Worm (Caenorhabditis elegans) whole organism, L2 larva: Measurements from ENCODE around the gene nhr-268.

ENCODE experiments used
- C34F6.9 ChIP-seq: fragments of 150-350 bp; optimal IDR thresholded peaks from 2 replicates; lab custom pipeline; 2014; ENCODE audit warnings: missing biosample characterization, missing genetic modification characterization
- F13H6.1 ChIP-seq: sonication (generic microtip); optimal IDR thresholded peaks from 2 replicates; lab custom pipeline; 2016; ENCODE audit warnings: missing genetic modification characterization, missing compliant biosample characterization
- R02D3.7 ChIP-seq: fragments of 150-350 bp; optimal IDR thresholded peaks from 2 replicates; lab custom pipeline; 2014; ENCODE audit warnings: missing biosample characterization, missing genetic modification characterization
- ZK546.5 ChIP-seq: sonication (generic microtip); optimal IDR thresholded peaks from 2 replicates; lab custom pipeline; 2017; ENCODE audit warnings: missing biosample characterization, missing genetic modification characterization
- alr-1 ChIP-seq: fragments of 150-350 bp; optimal IDR thresholded peaks from 2 replicates; lab custom pipeline; 2014; ENCODE audit warnings: missing biosample characterization, missing genetic modification characterization
- aly-2 ChIP-seq: fragments of 150-350 bp; optimal IDR thresholded peaks from 2 replicates; lab custom pipeline; 2014; ENCODE audit warnings: missing biosample characterization, missing genetic modification characterization
- ama-1 ChIP-seq: fragments of 150-350 bp; optimal IDR thresholded peaks from 2 replicates; lab custom pipeline; 2018; ENCODE audit warnings: inconsistent platforms
- blmp-1 ChIP-seq: sonication (generic microtip); optimal IDR thresholded peaks from 2 replicates; lab custom pipeline; 2017; ENCODE audit warnings: missing genetic modification characterization, mild to moderate bottlenecking, missing compliant biosample characterization, antibody characterized with exemption, moderate library complexity; ENCODE audit not compliant: insufficient read depth
- ceh-16 ChIP-seq: fragments of 150-350 bp; optimal IDR thresholded peaks from 2 replicates; lab custom pipeline; 2014; ENCODE audit warnings: missing biosample characterization, missing genetic modification characterization
- ceh-82 ChIP-seq: fragments of 150-350 bp; optimal IDR thresholded peaks from 2 replicates; lab custom pipeline; 2014; ENCODE audit warnings: missing biosample characterization, missing genetic modification characterization
- crh-2 ChIP-seq: sonication (generic microtip); optimal IDR thresholded peaks from 2 replicates; lab custom pipeline; 2017; ENCODE audit warnings: missing biosample characterization, missing genetic modification characterization
- dmd-4 ChIP-seq: sonication (generic microtip); optimal IDR thresholded peaks from 2 replicates; lab custom pipeline; 2017; ENCODE audit warnings: missing biosample characterization, missing genetic modification characterization
- egl-27 ChIP-seq: sonication (generic microtip); optimal IDR thresholded peaks from 3 replicates; lab custom pipeline; 2017; ENCODE audit warnings: missing biosample characterization, missing genetic modification reagents, missing genetic modification characterization
- elt-1 ChIP-seq: fragments of 150-350 bp; optimal IDR thresholded peaks from 2 replicates; lab custom pipeline; 2014; ENCODE audit warnings: missing biosample characterization, missing genetic modification characterization
- fos-1 ChIP-seq: fragments of 150-350 bp; optimal IDR thresholded peaks from 2 replicates; lab custom pipeline; 2014; ENCODE audit warnings: missing biosample characterization, missing genetic modification characterization
- lin-11 ChIP-seq: fragments of 150-350 bp; sonication (generic microtip); optimal IDR thresholded peaks from 2 replicates; lab custom pipeline; 2014; ENCODE audit warnings: missing biosample characterization, missing genetic modification characterization, inconsistent platforms, mixed read lengths
- lin-39 ChIP-seq: fragments of 150-350 bp; optimal IDR thresholded peaks from 2 replicates; lab custom pipeline; 2014; ENCODE audit warnings: missing biosample characterization, missing genetic modification reagents, missing genetic modification characterization
- mdl-1 ChIP-seq, 2 experiments: fragments of 150-350 bp in 1 of 2; sonication (generic microtip) in 1 of 2; optimal IDR thresholded peaks; 2 replicates each; lab custom pipeline; 2017; ENCODE audit warnings: missing biosample characterization in 2 of 2, missing genetic modification characterization in 2 of 2
- nhr-10 ChIP-seq: sonication (generic microtip); optimal IDR thresholded peaks from 2 replicates; lab custom pipeline; 2017; ENCODE audit warnings: missing biosample characterization, missing genetic modification characterization
- nhr-11 ChIP-seq: fragments of 150-350 bp; optimal IDR thresholded peaks from 2 replicates; lab custom pipeline; 2014; ENCODE audit warnings: missing biosample characterization, missing genetic modification characterization
- nhr-129 ChIP-seq: fragments of 150-350 bp; optimal IDR thresholded peaks from 2 replicates; lab custom pipeline; 2014; ENCODE audit warnings: missing biosample characterization, missing genetic modification characterization
- nhr-21 ChIP-seq: fragments of 150-350 bp; optimal IDR thresholded peaks from 2 replicates; lab custom pipeline; 2014; ENCODE audit warnings: missing biosample characterization, missing genetic modification characterization
- nhr-237 ChIP-seq: fragments of 150-350 bp; optimal IDR thresholded peaks from 2 replicates; lab custom pipeline; 2014; ENCODE audit warnings: missing biosample characterization, missing genetic modification characterization
- nhr-25 ChIP-seq: fragments of 150-350 bp; sonication (generic microtip); optimal IDR thresholded peaks from 3 replicates; lab custom pipeline; 2014; ENCODE audit warnings: missing biosample characterization, missing genetic modification characterization
- nhr-6 ChIP-seq: fragments of 150-350 bp; optimal IDR thresholded peaks from 2 replicates; lab custom pipeline; 2014; ENCODE audit warnings: missing biosample characterization, missing genetic modification characterization
- nhr-77 ChIP-seq: fragments of 150-350 bp; optimal IDR thresholded peaks from 2 replicates; lab custom pipeline; 2014; ENCODE audit warnings: missing biosample characterization, missing genetic modification characterization
- peb-1 ChIP-seq: fragments of 150-350 bp; optimal IDR thresholded peaks from 2 replicates; lab custom pipeline; 2014; ENCODE audit warnings: missing biosample characterization, missing genetic modification characterization
- sem-4 ChIP-seq: fragments of 150-350 bp; optimal IDR thresholded peaks from 2 replicates; lab custom pipeline; 2014; ENCODE audit warnings: missing biosample characterization, missing genetic modification reagents, missing genetic modification characterization
- sma-3 ChIP-seq: sonication (generic microtip); optimal IDR thresholded peaks from 2 replicates; lab custom pipeline; 2016; ENCODE audit warnings: missing genetic modification reagents, missing genetic modification characterization, missing compliant biosample characterization
- sma-9 ChIP-seq, 2 experiments: fragments of 150-350 bp in 1 of 2; sonication (generic microtip) in 1 of 2; optimal IDR thresholded peaks; 2 replicates each; lab custom pipeline; 2014 to 2016; ENCODE audit warnings: missing genetic modification characterization in 2 of 2, mild to moderate bottlenecking in 1 of 2, missing biosample characterization in 1 of 2, missing compliant biosample characterization in 1 of 2, missing genetic modification reagents in 1 of 2, moderate library complexity in 1 of 2
- snpc-4 ChIP-seq: fragments of 150-350 bp; optimal IDR thresholded peaks from 2 replicates; lab custom pipeline; 2014; ENCODE audit warnings: missing biosample characterization, missing genetic modification characterization
- unc-39 ChIP-seq: fragments of 150-350 bp; optimal IDR thresholded peaks from 2 replicates; lab custom pipeline; 2014; ENCODE audit warnings: missing biosample characterization, missing genetic modification characterization
- zag-1 ChIP-seq: fragments of 150-350 bp; optimal IDR thresholded peaks from 2 replicates; lab custom pipeline; 2014; ENCODE audit warnings: missing biosample characterization, missing genetic modification characterization
- ztf-1 ChIP-seq: fragments of 200-800 bp; sonication (Bioruptor generic); conservative IDR thresholded peaks from 2 replicates; pipeline ENCODE4 v1.3.6; 2022; ENCODE audit warnings: missing genetic modification characterization, missing compliant biosample characterization
- ztf-4 ChIP-seq: fragments of 150-350 bp; optimal IDR thresholded peaks from 2 replicates; lab custom pipeline; 2014; ENCODE audit warnings: missing biosample characterization, missing genetic modification characterization

The nhr-268 gene

DNA sequence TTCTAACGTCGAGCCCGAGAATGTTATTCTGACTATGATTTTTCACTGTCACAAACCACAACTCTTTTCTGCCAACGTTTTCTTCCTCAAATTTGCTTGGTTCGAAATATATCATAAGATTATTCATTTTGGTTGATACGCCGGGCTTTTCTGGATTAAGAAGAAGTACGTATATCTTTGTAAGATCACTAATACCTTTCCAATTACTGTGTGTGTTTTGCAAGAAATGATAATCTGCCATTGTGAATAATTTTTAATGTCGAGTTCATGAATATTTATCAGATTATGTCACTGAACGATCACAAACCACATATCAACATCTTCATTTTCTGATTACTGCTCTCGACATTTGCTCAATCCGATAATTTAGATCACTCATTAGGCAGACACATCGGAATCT lies 4.5 kb upstream of the nhr-268 start, which contains the start of gene nhr-196:
Gene nhr-196 (plus strand): TSS at position 118 of the 400 bp plus-strand sequence.
- no peak for TF ChIP-seq F13H6.1

DNA sequence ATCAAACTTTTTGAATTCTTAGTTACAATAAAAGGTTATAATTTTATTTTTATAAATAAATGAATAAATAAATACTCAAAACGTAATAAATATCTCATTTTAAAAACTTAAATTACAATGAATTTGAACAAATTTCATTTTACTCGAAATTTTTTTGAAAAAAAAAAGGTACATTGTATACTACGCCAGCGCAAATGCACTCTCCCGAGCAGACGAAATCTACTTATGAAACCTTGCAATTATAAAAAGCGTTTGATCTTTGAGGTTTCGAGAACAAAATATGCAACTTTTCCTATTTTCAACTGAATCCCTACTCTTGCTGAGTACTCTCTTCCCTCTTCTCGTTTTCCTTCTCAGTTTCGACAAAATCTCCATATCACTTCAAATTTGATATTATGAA lies 2.4 kb upstream of the nhr-268 start, which contains the start of gene nhr-197:
Gene nhr-197 (plus strand): TSS at position 301 of the 400 bp plus-strand sequence.
- TF ChIP-seq ztf-1 (GFP tag; lab: Robert Waterston, UW) = no peak

DNA sequence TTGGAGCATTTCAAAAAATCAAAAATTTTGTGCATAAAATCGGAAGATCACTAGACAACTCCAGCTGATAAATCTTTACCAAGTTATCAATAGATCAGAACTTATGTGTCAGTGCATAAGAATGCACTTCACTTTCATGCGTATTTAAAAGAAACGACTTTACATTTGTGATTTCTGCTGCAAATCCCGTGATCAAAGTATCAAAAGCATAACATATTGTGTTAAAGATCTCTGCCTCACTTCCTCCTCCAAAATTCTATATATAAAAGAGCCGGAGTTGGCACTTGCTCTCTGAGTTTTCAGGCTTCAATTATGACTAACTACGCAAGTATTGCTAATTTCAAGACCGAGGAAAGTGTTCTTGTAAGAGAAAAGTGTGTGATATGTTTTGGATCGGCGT lies 3.6 kb downstream of the nhr-268 start, which contains the start of gene nhr-198:
Gene nhr-198 (plus strand): TSS at position 313 of the 400 bp plus-strand sequence.
- TF ChIP-seq nhr-77 (tag; lab: Kevin White, UChicago) (no peak), ceh-82 (no peak), ama-1 (lab: Kevin White, UChicago) (no peak), sem-4 (tag; lab: Kevin White, UChicago) (no peak), egl-27 (tag; lab: Kevin White, UChicago) (no peak), blmp-1 (tag; lab: Kevin White, UChicago) (no peak), elt-1 (tag; lab: Kevin White, UChicago) (no peak), ZK546.5 (no peak), nhr-6 (tag; lab: Kevin White, UChicago) (no peak), unc-39 (no peak)

DNA sequence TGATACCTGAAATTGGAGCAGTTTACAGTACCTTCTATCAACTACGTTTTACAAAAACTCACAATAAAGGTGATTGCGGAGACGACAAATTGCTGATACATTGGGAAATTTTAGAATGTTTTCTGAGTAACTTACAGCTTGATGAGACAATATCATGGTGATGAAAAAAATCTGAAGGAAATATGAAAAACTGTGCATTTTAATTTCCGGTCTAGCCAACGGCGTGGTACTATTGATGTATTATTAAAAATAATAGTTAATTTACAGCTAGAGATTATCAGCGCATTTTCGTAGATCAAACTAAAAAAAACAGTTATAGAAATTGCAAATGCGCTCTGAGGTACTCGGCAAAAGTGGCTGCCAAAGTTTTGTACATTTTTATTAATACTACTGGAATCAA lies 8.0 kb downstream of the nhr-268 start, which contains the start of gene srx-29:
Gene srx-29 (minus strand): TSS at position 101 of the 400 bp plus-strand sequence.
- TF ChIP-seq nhr-10 (tag; lab: Kevin White, UChicago) = no peak
- no peak for TF ChIP-seq elt-1 (tag; lab: Kevin White, UChicago)
- TF ChIP-seq sem-4 (tag; lab: Kevin White, UChicago) = no peak
- no peak for TF ChIP-seq F13H6.1
- TF ChIP-seq nhr-77 (tag; lab: Kevin White, UChicago) = no peak
- TF ChIP-seq mdl-1 (tag; optimal IDR thresholded peaks at IDR 0.05; lab: Kevin White, UChicago) = no peak
- TF ChIP-seq fos-1 (tag; lab: Kevin White, UChicago) = no peak

DNA sequence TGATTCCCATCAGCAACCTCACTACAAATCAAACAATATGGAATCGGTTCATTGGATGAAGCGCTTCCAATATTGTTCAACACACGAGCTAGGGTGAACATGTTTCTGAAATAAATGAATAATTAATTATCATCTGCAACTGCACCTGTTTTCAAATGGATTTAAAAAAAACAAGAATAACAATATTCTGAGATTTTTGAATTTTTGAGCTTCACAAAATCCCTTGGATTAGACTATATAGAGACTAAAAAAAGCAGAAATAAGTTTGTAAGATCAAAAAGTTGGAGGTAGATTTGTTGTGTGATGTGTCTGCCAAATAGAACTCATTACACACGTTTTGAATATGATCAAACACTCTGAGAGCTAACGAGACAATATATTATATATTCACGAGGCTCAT lies 9.7 kb downstream of the nhr-268 start, which contains the start of gene nhr-199:
Gene nhr-199 (minus strand): TSS at position 101 of the 400 bp plus-strand sequence.
- TF ChIP-seq nhr-10 (tag; lab: Kevin White, UChicago) (no peak), snpc-4 (tag; lab: Kevin White, UChicago) (no peak), dmd-4 (tag; lab: Kevin White, UChicago) (no peak), C34F6.9 (tag; lab: Kevin White, UChicago) (no peak)

DNA sequence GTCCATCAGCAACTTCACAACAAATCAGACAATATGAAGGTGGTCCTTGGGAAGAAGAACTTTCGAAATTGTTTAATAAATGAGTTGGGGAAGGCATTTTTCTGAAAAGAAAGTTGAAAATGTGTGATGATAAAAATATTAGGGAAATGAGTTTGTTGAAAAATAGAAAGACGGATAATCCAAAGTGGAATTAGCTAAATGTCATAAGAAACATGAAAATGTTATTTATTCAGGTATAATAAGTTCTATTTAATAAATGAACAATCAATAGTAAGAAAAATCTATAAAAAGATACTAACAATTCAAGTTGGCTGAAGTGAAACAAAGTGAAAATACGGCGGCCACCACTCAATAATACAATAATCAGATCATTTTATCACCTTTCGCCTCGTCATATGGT lies 12.2 kb downstream of the nhr-268 start, which contains the start of gene nhr-53:
Gene nhr-53 (minus strand): TSS at position 101 of the 400 bp plus-strand sequence.
- no peak for TF ChIP-seq peb-1 (tag; lab: Kevin White, UChicago)
- no peak for TF ChIP-seq crh-2 (tag; lab: Kevin White, UChicago)
- TF ChIP-seq egl-27 (tag; lab: Kevin White, UChicago) = no peak
- TF ChIP-seq nhr-11 = no peak
- no peak for TF ChIP-seq dmd-4 (tag; lab: Kevin White, UChicago)
- TF ChIP-seq nhr-129 (tag; lab: Kevin White, UChicago) = no peak
- TF ChIP-seq ZK546.5 = no peak

DNA sequence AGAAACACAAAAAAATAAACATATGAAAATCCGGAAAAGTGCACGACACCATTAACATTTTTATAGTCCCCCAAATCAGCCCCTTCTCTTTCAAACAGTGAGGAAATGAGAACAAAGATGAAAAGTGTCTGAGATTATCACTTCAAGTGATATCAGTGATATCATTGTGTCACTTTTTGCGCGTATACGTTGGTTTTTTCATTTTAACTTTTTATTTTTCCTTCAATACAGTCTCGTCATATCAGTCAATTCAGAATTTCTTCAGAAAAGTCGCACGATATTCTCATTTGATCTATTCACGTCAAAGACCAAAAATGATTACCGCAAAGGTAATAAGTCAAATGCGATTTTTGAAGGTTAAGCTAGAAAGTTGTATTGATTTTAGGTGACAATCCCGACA lies 14.7 kb downstream of the nhr-268 start, which contains the start of gene twk-34:
Gene twk-34 (plus strand): TSS at position 216 of the 400 bp plus-strand sequence.
- no peak for TF ChIP-seq alr-1 (tag; lab: Kevin White, UChicago)
- no peak for TF ChIP-seq egl-27 (tag; lab: Kevin White, UChicago)
- no peak for TF ChIP-seq sem-4 (tag; lab: Kevin White, UChicago)
- no peak for TF ChIP-seq ama-1 (lab: Kevin White, UChicago)
- no peak for TF ChIP-seq ceh-16 (tag; lab: Kevin White, UChicago)
- no peak for TF ChIP-seq nhr-11
- TF ChIP-seq peb-1 (tag; lab: Kevin White, UChicago) = no peak
- no peak for TF ChIP-seq lin-39
- TF ChIP-seq snpc-4 (tag; lab: Kevin White, UChicago) = no peak
- TF ChIP-seq crh-2 (tag; lab: Kevin White, UChicago) = no peak

DNA sequence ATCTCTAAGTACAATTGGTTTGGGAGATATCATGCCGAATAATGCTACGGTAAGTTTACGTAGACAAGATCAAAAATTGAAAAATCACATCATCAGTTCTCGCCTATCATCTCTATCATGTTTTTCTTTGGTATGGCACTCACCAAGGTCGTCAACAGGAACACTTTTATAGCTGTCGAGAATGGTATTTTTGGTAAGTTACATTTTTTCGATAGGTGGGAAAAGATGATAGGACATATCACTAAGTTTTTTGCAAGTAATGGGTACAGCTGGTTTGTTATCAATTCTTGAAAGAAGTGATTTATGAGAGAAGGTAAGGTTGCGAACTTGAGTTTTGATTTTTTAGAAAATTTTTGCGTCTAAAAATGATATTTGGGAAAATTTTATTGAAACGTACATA lies 17.9 kb downstream of the nhr-268 start:
- TF ChIP-seq nhr-237 (tag; lab: Kevin White, UChicago) (no peak), lin-39 (no peak), egl-27 (tag; lab: Kevin White, UChicago) (peak; percentile 20), aly-2 (tag; lab: Kevin White, UChicago) (no peak), mdl-1 (tag; optimal IDR thresholded peaks at IDR 0.05; lab: Kevin White, UChicago) (no peak), nhr-25 (peak; percentile 67), blmp-1 (tag; lab: Kevin White, UChicago) (no peak), R02D3.7 (tag; lab: Kevin White, UChicago) (no peak), nhr-77 (tag; lab: Kevin White, UChicago) (no peak), fos-1 (tag; lab: Kevin White, UChicago) (no peak), ztf-4 (tag; lab: Kevin White, UChicago) (no peak), zag-1 (tag; lab: Kevin White, UChicago) (no peak), ceh-16 (tag; lab: Kevin White, UChicago) (no peak), sma-3 (GFP tag; lab: Kevin White, UChicago) (peak; percentile 46), peb-1 (tag; lab: Kevin White, UChicago) (no peak), nhr-21 (tag; lab: Kevin White, UChicago) (peak; percentile 13), sma-9 (GFP tag; optimal IDR thresholded peaks at IDR 0.05; lab: Kevin White, UChicago) (peak; percentile 85), sma-9 (tag; optimal IDR thresholded peaks at IDR 0.05; lab: Kevin White, UChicago) (no peak), lin-11 (no peak), crh-2 (tag; lab: Kevin White, UChicago) (peak; percentile 36), nhr-129 (tag; lab: Kevin White, UChicago) (peak; percentile 6)
